Worm (Caenorhabditis elegans) whole organism, young adult: Measurements from ENCODE around the gene nas-13.

Experiments used
- F22D6.2 ChIP-seq: sonication (generic microtip); optimal IDR thresholded peaks from 2 replicates; lab custom pipeline; 2016; ENCODE audit warnings: mild to moderate bottlenecking, missing genetic modification characterization, missing compliant biosample characterization
- F57C9.4 ChIP-seq: sonication (generic microtip); optimal IDR thresholded peaks from 2 replicates; lab custom pipeline; 2017; ENCODE audit warnings: mild to moderate bottlenecking, missing genetic modification characterization, missing compliant biosample characterization
- Y53F4B.3 ChIP-seq: fragments of 200-800 bp; sonication (Bioruptor generic); IDR thresholded peaks from 2 replicates; pipeline ENCODE4 v1.3.6; 2022; ENCODE audit warnings: missing genetic modification reagents, missing genetic modification characterization, missing compliant biosample characterization
- attf-3 ChIP-seq: fragments of 200-800 bp; sonication (Bioruptor generic); conservative IDR thresholded peaks from 2 replicates; pipeline ENCODE4 v1.3.6; 2022; ENCODE audit warnings: missing genetic modification reagents, missing genetic modification characterization, missing compliant biosample characterization
- attf-5 ChIP-seq: fragments of 200-800 bp; sonication (Bioruptor generic); optimal IDR thresholded peaks from 2 replicates; lab custom pipeline; 2018; ENCODE audit warnings: mild to moderate bottlenecking, missing genetic modification characterization, missing compliant biosample characterization
- hsf-1 ChIP-seq: fragments of 200-800 bp; sonication (Bioruptor generic); IDR thresholded peaks from 2 replicates; pipeline ENCODE4 v1.3.6; 2022; ENCODE audit warnings: missing genetic modification reagents, missing genetic modification characterization, missing compliant biosample characterization
- lin-35 ChIP-seq, 3 experiments: fragments of 150-350 bp in 2 of 3; sonication (generic microtip) in 1 of 3; optimal IDR thresholded peaks; 2 replicates each; lab custom pipeline; 2014 to 2018; ENCODE audit warnings: missing biosample characterization in 3 of 3, missing genetic modification characterization in 3 of 3, missing genetic modification reagents in 3 of 3
- mes-4 ChIP-seq: sonication (generic microtip); optimal IDR thresholded peaks from 2 replicates; lab custom pipeline; 2016; ENCODE audit warnings: missing genotype, missing genetic modification characterization, missing compliant biosample characterization
- sea-2 ChIP-seq: fragments of 200-800 bp; sonication (Bioruptor generic); IDR thresholded peaks from 2 replicates; pipeline ENCODE4 v1.3.6; 2022; ENCODE audit warnings: missing genetic modification characterization, missing compliant biosample characterization
- unc-62 ChIP-seq: fragments of 150-350 bp; optimal IDR thresholded peaks from 2 replicates; lab custom pipeline; 2014; ENCODE audit warnings: missing biosample characterization, missing genetic modification reagents, missing genetic modification characterization
- ztf-3 ChIP-seq: fragments of 200-800 bp; sonication (Bioruptor generic); optimal IDR thresholded peaks from 2 replicates; lab custom pipeline; 2018; ENCODE audit warnings: mild to moderate bottlenecking, missing genetic modification characterization, missing compliant biosample characterization

DNA sequence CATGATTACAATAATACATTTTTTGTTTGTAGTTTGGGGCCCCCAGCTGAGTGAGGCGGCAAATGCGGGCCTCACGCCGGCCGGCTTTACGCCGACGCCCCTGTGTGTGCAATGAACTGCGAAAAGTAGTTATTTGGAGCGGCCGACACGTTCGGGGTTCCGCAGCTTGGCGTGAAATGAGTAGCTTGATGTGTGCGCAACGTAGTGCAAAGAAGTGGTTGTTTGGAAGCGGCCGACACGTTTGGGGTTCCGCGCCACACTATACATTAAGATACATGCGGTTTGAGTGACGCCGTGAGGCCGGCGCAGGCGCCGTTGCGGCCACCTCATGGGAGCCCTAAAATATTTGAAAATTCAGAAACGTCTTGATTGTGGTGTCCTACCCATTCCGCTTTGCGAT, 40.6 kb upstream of the nas-13 start:
- no peak for TF ChIP-seq unc-62 (GFP tag; lab: Kevin White, UChicago)
- TF ChIP-seq ztf-3 (GFP tag; lab: Kevin White, UChicago): no peak
- no peak for TF ChIP-seq mes-4
- no peak for TF ChIP-seq F22D6.2 (tag; lab: Kevin White, UChicago)
- TF ChIP-seq attf-3: no peak
- no peak for TF ChIP-seq F57C9.4
- no peak for TF ChIP-seq lin-35 (GFP tag; optimal IDR thresholded peaks at IDR 0.05; lab: Kevin White, UChicago)
- TF ChIP-seq attf-5 (GFP tag; lab: Kevin White, UChicago): no peak
- no peak for TF ChIP-seq hsf-1 (GFP tag; lab: Robert Waterston, UW)
- no peak for TF ChIP-seq sea-2
- no peak for TF ChIP-seq Y53F4B.3 (GFP tag; lab: Robert Waterston, UW)
